Worm (Caenorhabditis elegans) whole organism, mixed stage, embryonic: ENCODE data around the gene srlf-2.

Experiments
- ceh-39 ChIP-seq: fragments of 150-350 bp; optimal IDR thresholded peaks from 2 replicates; lab custom pipeline; 2014; ENCODE audit warnings: missing biosample characterization, missing genetic modification characterization
- ces-1 ChIP-seq: fragments of 150-350 bp; optimal IDR thresholded peaks from 2 replicates; lab custom pipeline; 2014; ENCODE audit warnings: missing biosample characterization, missing genetic modification reagents, missing genetic modification characterization
- elt-3 ChIP-seq: fragments of 150-350 bp; optimal IDR thresholded peaks from 2 replicates; lab custom pipeline; 2014; ENCODE audit warnings: missing biosample characterization, missing genetic modification characterization
- lin-13 ChIP-seq: fragments of 150-350 bp; optimal IDR thresholded peaks from 2 replicates; lab custom pipeline; 2014; ENCODE audit warnings: missing biosample characterization, missing genetic modification characterization
- lsy-2 ChIP-seq: fragments of 150-350 bp; optimal IDR thresholded peaks from 2 replicates; lab custom pipeline; 2014; ENCODE audit warnings: missing biosample characterization, missing genetic modification characterization
- mep-1 ChIP-seq: fragments of 150-350 bp; optimal IDR thresholded peaks from 2 replicates; lab custom pipeline; 2017; ENCODE audit warnings: missing biosample characterization, missing genetic modification reagents, missing genetic modification characterization, inconsistent platforms
- nhr-12 ChIP-seq: fragments of 150-350 bp; optimal IDR thresholded peaks from 2 replicates; lab custom pipeline; 2014; ENCODE audit warnings: missing biosample characterization, missing genetic modification characterization
- nhr-237 ChIP-seq: fragments of 150-350 bp; optimal IDR thresholded peaks from 2 replicates; lab custom pipeline; 2014; ENCODE audit warnings: missing biosample characterization, missing genetic modification characterization
- nhr-76 ChIP-seq: sonication (generic microtip); optimal IDR thresholded peaks from 2 replicates; lab custom pipeline; 2017; ENCODE audit warnings: missing biosample characterization, missing genetic modification characterization
- snpc-4 ChIP-seq: fragments of 150-350 bp; optimal IDR thresholded peaks from 2 replicates; lab custom pipeline; 2014; ENCODE audit warnings: missing biosample characterization, missing genetic modification characterization
- sptf-1 ChIP-seq: sonication (generic microtip); optimal IDR thresholded peaks from 2 replicates; lab custom pipeline; 2017; ENCODE audit warnings: mild to moderate bottlenecking, missing genetic modification characterization, moderate library complexity, missing compliant biosample characterization
- unc-62 ChIP-seq: fragments of 150-350 bp; optimal IDR thresholded peaks from 2 replicates; lab custom pipeline; 2014; ENCODE audit warnings: missing biosample characterization, missing genetic modification reagents, missing genetic modification characterization
- zip-8 ChIP-seq: fragments of 150-350 bp; optimal IDR thresholded peaks from 2 replicates; lab custom pipeline; 2014; ENCODE audit warnings: missing biosample characterization, missing genetic modification characterization

- no peak for TF ChIP-seq nhr-237 (tag; lab: Kevin White, UChicago)
- TF ChIP-seq mep-1, result no peak
- no peak for TF ChIP-seq elt-3 (tag; lab: Kevin White, UChicago)
- no peak for TF ChIP-seq unc-62
- TF ChIP-seq nhr-76 (tag; lab: Kevin White, UChicago), result no peak
- no peak for TF ChIP-seq snpc-4 (tag; lab: Kevin White, UChicago)
- TF ChIP-seq lsy-2 (tag; lab: Kevin White, UChicago), result no peak
- TF ChIP-seq lin-13, result no peak
- TF ChIP-seq nhr-12 (tag; lab: Kevin White, UChicago), result no peak
- TF ChIP-seq sptf-1 (tag; lab: Kevin White, UChicago), result no peak
- no peak for TF ChIP-seq ces-1 (GFP tag; lab: Kevin White, UChicago)
- TF ChIP-seq ceh-39 (tag; lab: Kevin White, UChicago), result no peak
- no peak for TF ChIP-seq zip-8 (tag; lab: Kevin White, UChicago)
Measured at ce11 chrIV:8538011-8538658, 48.1 kb downstream of the srlf-2 start.
